Fruit fly (Drosophila melanogaster) whole organism, embryonic: ENCODE data around the gene Kaz-m1.

ENCODE experiments used
- CG11695 ChIP-seq: fragments of 200-800 bp; sonication (Bioruptor generic); IDR thresholded peaks from 3 replicates; pipeline ENCODE4 v1.3.6; 2022; ENCODE audit warnings: missing biosample characterization, missing genetic modification characterization
- CG4730 ChIP-seq: fragments of 200-800 bp; sonication (Bioruptor generic); IDR thresholded peaks from 2 replicates; pipeline ENCODE4 v1.3.6; 2022; ENCODE audit warnings: missing biosample characterization, missing genetic modification characterization
- CG6175 ChIP-seq: fragments of 200-800 bp; sonication (Bioruptor generic); IDR thresholded peaks from 3 replicates; pipeline ENCODE4 v1.3.6; 2022; ENCODE audit warnings: missing biosample characterization, missing genetic modification characterization
- Chrac-16 ChIP-seq: fragments of 200-800 bp; sonication (Bioruptor generic); optimal IDR thresholded peaks from 3 replicates; lab custom pipeline; 2016; ENCODE audit warnings: missing biosample characterization, missing genetic modification characterization
- NfI ChIP-seq: fragments of 200-800 bp; sonication (Bioruptor generic); optimal IDR thresholded peaks from 3 replicates; lab custom pipeline; 2018; ENCODE audit warnings: missing biosample characterization, mild to moderate bottlenecking, missing genetic modification characterization, moderate library complexity

- TF ChIP-seq CG11695 (GFP tag; lab: Robert Waterston, UW) (no peak), NfI (GFP tag; lab: Kevin White, UChicago) (no peak), CG4730 (no peak), Chrac-16 (GFP tag; lab: Kevin White, UChicago) (no peak), CG6175 (GFP tag; lab: Robert Waterston, UW) (no peak)
Measured at dm6 chr3R:26012288-26012687, 2.2 kb upstream of the Kaz-m1 start.
